Fruit fly (Drosophila melanogaster) whole organism, pupa: ENCODE results near the gene CG44005.

ENCODE experiments used
- CG10348 ChIP-seq: fragments of 200-800 bp; sonication (Bioruptor generic); IDR thresholded peaks from 2 replicates; pipeline ENCODE4 v1.3.6; 2022; ENCODE audit warnings: missing biosample characterization, missing genetic modification characterization
- CG12605 ChIP-seq: fragments of 200-800 bp; sonication (Bioruptor generic); IDR thresholded peaks from 2 replicates; pipeline ENCODE4 v1.3.6; 2022; ENCODE audit warnings: missing biosample characterization, missing genetic modification characterization
- CG13204 ChIP-seq: fragments of 200-800 bp; sonication (Bioruptor generic); optimal IDR thresholded peaks from 2 replicates; lab custom pipeline; 2018; ENCODE audit warnings: missing biosample characterization, mild to moderate bottlenecking, missing genetic modification characterization, moderate library complexity
- CG14655 ChIP-seq: fragments of 200-800 bp; sonication (Bioruptor generic); optimal IDR thresholded peaks from 3 replicates; lab custom pipeline; 2017; ENCODE audit warnings: mild to moderate bottlenecking, missing biosample characterization, missing genetic modification reagents, missing genetic modification characterization
- CG15710 ChIP-seq: fragments of 200-800 bp; sonication (Bioruptor generic); optimal IDR thresholded peaks from 2 replicates; lab custom pipeline; 2018; ENCODE audit warnings: missing biosample characterization, mild to moderate bottlenecking, missing genetic modification characterization, moderate library complexity
- CG17806 ChIP-seq: fragments of 200-800 bp; sonication (Bioruptor generic); optimal IDR thresholded peaks from 2 replicates; lab custom pipeline; 2018; ENCODE audit warnings: missing biosample characterization, mild to moderate bottlenecking, missing genetic modification characterization, moderate library complexity
- CG32121 ChIP-seq: fragments of 200-800 bp; sonication (Bioruptor generic); IDR thresholded peaks from 2 replicates; pipeline ENCODE4 v1.3.6; 2022; ENCODE audit warnings: missing biosample characterization, missing genetic modification characterization
- CG34367 ChIP-seq: fragments of 200-800 bp; sonication (Bioruptor generic); optimal IDR thresholded peaks from 2 replicates; lab custom pipeline; 2018; ENCODE audit warnings: missing biosample characterization, mild to moderate bottlenecking, missing genetic modification characterization
- CG4496 ChIP-seq: fragments of 200-800 bp; sonication (Bioruptor generic); IDR thresholded peaks from 3 replicates; pipeline ENCODE4 v1.3.6; 2022; ENCODE audit warnings: missing biosample characterization, missing genetic modification characterization
- CG8159 ChIP-seq: fragments of 200-800 bp; sonication (Bioruptor generic); optimal IDR thresholded peaks from 3 replicates; lab custom pipeline; 2018; ENCODE audit warnings: missing biosample characterization, mild to moderate bottlenecking, missing genetic modification characterization, moderate library complexity
- CG8301 ChIP-seq: fragments of 200-800 bp; sonication (Bioruptor generic); optimal IDR thresholded peaks from 2 replicates; lab custom pipeline; 2018; ENCODE audit warnings: missing biosample characterization, mild to moderate bottlenecking, missing genetic modification characterization
- CG9948 ChIP-seq: fragments of 200-800 bp; sonication (Bioruptor generic); optimal IDR thresholded peaks from 2 replicates; lab custom pipeline; 2018; ENCODE audit warnings: missing biosample characterization, mild to moderate bottlenecking, missing genetic modification characterization, moderate library complexity
- D1 ChIP-seq: fragments of 200-800 bp; sonication (Bioruptor generic); optimal IDR thresholded peaks from 2 replicates; lab custom pipeline; 2018; ENCODE audit warnings: missing biosample characterization, mild to moderate bottlenecking, missing genetic modification characterization, moderate library complexity
- EcR ChIP-seq: fragments of 200-800 bp; sonication (Bioruptor generic); optimal IDR thresholded peaks from 3 replicates; lab custom pipeline; 2019; ENCODE audit warnings: missing biosample characterization, missing genetic modification characterization, mild to moderate bottlenecking, moderate library complexity, missing genetic modification reagents
- Ets98B ChIP-seq: fragments of 200-800 bp; sonication (Bioruptor generic); IDR thresholded peaks from 2 replicates; pipeline ENCODE4 v1.3.6; 2022; ENCODE audit warnings: missing biosample characterization, missing genetic modification characterization
- Pif1A ChIP-seq: fragments of 200-800 bp; sonication (Bioruptor generic); optimal IDR thresholded peaks from 3 replicates; lab custom pipeline; 2016; ENCODE audit warnings: missing biosample characterization, missing genetic modification characterization
- Pif1B ChIP-seq: fragments of 200-800 bp; sonication (Bioruptor generic); optimal IDR thresholded peaks from 3 replicates; lab custom pipeline; 2016; ENCODE audit warnings: missing biosample characterization, missing genetic modification characterization
- Snoo ChIP-seq: fragments of 200-800 bp; sonication (Bioruptor generic); optimal IDR thresholded peaks from 3 replicates; lab custom pipeline; 2017; ENCODE audit warnings: missing biosample characterization, mild to moderate bottlenecking, missing genetic modification characterization, inconsistent platforms
- fd96Ca ChIP-seq: fragments of 200-800 bp; sonication (Bioruptor generic); IDR thresholded peaks from 3 replicates; pipeline ENCODE4 v1.3.6; 2022; ENCODE audit warnings: missing biosample characterization, missing genetic modification characterization
- gl ChIP-seq: fragments of 200-800 bp; sonication (Bioruptor generic); optimal IDR thresholded peaks from 2 replicates; lab custom pipeline; 2018; ENCODE audit warnings: missing biosample characterization, mild to moderate bottlenecking, missing genetic modification characterization
- rn ChIP-seq: fragments of 200-800 bp; sonication (Bioruptor generic); IDR thresholded peaks from 2 replicates; pipeline ENCODE4 v1.3.6; 2022; ENCODE audit warnings: missing biosample characterization, missing genetic modification characterization

Gene CG44005

DNA sequence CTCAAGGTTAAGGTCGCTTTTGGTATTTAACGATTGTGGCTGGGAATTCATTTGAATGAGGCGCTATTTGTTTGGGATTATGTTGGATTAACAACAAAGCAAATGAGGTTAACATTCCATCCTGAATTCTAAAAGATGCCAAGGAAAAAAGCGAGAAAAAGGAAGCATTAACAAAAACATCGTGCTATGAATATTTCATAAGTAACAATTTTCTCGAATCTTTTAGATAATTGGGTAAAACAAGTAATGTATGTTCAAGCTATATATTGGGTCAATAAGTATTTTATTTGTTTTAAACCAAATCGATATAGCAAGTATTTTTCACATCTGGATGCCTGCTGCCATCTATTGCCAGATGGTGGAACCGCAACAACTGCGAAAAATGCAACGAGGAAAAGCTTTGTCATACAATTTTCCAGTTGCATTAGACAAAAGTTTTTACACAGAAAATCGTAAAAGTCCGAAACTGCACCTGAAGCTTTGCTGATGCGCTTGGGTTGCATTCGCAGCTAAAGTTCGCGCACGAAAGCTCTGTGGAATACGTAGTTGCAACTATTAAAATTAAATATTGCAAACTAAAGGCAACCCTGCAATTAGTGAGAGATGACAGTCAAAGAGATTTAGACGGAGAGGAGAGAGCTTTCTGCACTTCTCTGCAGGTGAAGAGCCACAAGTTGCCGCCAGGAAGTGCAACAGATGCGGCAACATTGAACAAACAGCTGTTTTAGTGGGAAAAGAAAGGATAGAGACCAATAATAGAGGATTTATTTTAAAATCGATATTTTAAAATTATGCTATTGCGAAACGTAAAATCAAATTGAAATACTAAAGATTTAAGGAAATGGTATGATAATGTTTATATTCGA is 39.2 kb downstream of the CG44005 start:
- TF ChIP-seq CG10348 (no peak), D1 (tag; lab: Kevin White, UChicago) (no peak), CG12605 (GFP tag; lab: Robert Waterston, UW) (peak; percentile 96), CG4496 (peak; percentile 49; the same call in 1 of the 3 replicates), fd96Ca (no peak), rn (no peak), CG8301 (tag; lab: Kevin White, UChicago) (no peak), EcR (GFP tag; lab: Kevin White, UChicago) (no peak), Ets98B (GFP tag; lab: Robert Waterston, UW) (0 out of 2 replicates have a peak, but pooled peaks have one; percentile 25), CG9948 (tag; lab: Kevin White, UChicago) (no peak), Pif1B (no peak), CG34367 (tag; lab: Kevin White, UChicago) (no peak), CG13204 (GFP tag; lab: Kevin White, UChicago) (no peak), CG15710 (tag; lab: Kevin White, UChicago) (no peak), CG14655 (GFP tag; lab: Kevin White, UChicago) (no peak), Pif1A (GFP tag; lab: Kevin White, UChicago) (no peak), CG8159 (no peak), CG32121 (no peak), gl (tag; lab: Kevin White, UChicago) (no peak), Snoo (tag; lab: Kevin White, UChicago) (no peak)

DNA sequence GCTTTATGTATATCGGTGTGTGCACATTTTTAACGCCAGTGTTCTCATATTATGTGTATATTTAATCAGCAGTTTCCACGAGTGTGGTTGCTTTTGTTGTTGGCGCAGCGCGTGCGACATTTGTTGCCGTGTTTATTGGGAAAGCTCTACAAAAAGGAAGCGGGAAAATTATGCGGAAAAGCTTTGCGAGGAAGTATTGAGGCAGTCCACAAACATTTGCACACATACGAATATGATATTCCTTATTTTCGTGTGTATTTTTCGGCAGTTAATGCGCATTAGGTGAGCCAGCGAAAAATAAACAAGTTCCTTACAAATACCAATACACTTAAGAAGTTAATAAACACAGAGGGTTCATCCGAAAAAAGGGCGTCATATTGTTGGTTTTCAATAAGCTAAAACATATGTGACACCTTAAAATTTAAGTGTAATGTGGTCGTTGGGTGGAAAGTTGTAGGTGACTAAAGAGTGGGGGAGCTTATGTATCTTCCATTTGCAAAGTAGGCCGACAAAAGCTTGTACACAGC is 41.6 kb downstream of the CG44005 start:
- TF ChIP-seq CG13204 (GFP tag; lab: Kevin White, UChicago) (no peak), CG17806 (tag; lab: Kevin White, UChicago) (no peak), Pif1B (no peak), CG10348 (no peak), CG34367 (tag; lab: Kevin White, UChicago) (no peak), Snoo (tag; lab: Kevin White, UChicago) (no peak), CG15710 (tag; lab: Kevin White, UChicago) (no peak), D1 (tag; lab: Kevin White, UChicago) (no peak), CG4496 (no peak), CG12605 (GFP tag; lab: Robert Waterston, UW) (no peak), CG32121 (no peak), rn (no peak), Ets98B (GFP tag; lab: Robert Waterston, UW) (no peak), fd96Ca (no peak), EcR (GFP tag; lab: Kevin White, UChicago) (no peak), CG9948 (tag; lab: Kevin White, UChicago) (no peak), gl (tag; lab: Kevin White, UChicago) (no peak), CG8159 (no peak)

DNA sequence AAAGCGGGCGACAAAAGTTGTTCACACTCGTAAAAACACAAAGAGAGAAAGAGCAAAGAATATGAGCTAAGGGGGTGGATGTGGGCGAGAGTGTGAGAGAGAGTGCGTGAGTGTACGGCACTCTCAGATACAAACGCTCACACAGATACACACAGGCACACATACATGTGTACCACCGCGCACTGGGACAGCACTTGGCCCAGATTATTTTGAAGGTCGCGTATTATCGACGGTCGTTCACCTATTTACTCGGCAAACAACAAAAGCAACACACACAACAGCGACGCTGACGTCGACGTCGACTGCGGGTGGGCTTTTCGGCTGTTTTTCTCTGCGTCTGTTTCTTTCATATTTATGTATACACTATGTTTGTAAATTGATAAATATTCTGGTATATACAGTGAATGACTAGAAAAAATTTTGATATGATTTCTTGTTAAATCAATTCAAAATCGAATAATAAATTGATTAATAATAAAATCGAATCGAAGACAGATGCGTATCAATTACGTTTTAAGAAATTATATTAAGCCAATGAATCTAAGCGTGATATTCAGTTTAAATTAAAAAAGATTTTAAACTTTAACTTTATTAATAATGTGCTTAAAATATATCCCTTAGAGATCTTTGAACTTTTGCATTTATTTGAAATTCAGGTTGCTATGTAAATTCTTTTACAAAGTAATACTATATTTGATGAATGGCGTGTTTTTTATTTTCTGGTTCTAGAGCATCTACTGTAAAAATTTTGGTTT is 42.2 kb downstream of the CG44005 start:
- TF ChIP-seq gl (tag; lab: Kevin White, UChicago) (no peak), CG10348 (no peak), CG9948 (tag; lab: Kevin White, UChicago) (no peak), Ets98B (GFP tag; lab: Robert Waterston, UW) (peak; percentile 35; the same call in 1 of the 2 replicates), rn (no peak), CG4496 (no peak), CG32121 (0 out of 2 replicates have a peak, but pooled peaks have one; percentile 21), D1 (tag; lab: Kevin White, UChicago) (no peak), CG14655 (GFP tag; lab: Kevin White, UChicago) (no peak), CG12605 (GFP tag; lab: Robert Waterston, UW) (no peak), Pif1A (GFP tag; lab: Kevin White, UChicago) (no peak), EcR (GFP tag; lab: Kevin White, UChicago) (peak; percentile 99), CG8301 (tag; lab: Kevin White, UChicago) (no peak), Snoo (tag; lab: Kevin White, UChicago) (peak; percentile 23), CG13204 (GFP tag; lab: Kevin White, UChicago) (peak; percentile 28)

DNA sequence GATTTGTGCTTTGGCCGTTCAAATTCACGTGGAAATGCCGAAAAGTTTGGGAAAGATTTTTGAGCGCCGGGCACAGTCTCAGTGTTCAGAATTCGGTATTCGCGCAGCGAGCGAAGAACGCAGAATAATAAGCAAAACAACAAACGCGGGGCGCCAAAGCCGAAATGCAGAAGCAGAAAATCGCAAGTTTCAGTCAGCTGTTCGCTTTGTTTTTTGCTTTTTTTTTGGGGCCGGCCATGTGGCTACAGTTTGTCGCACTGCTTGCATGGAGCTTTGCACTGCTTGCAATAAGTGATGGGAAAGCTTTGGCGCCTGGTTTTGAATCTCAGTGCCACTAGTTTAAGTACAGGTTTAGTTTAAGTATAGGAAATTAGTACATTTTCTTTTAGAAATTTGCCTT is 46.0 kb downstream of the CG44005 start:
- TF ChIP-seq Pif1A (GFP tag; lab: Kevin White, UChicago) (no peak), Pif1B (no peak), CG4496 (peak; percentile 75), CG8159 (no peak), D1 (tag; lab: Kevin White, UChicago) (no peak), EcR (GFP tag; lab: Kevin White, UChicago) (peak; percentile 29), CG8301 (tag; lab: Kevin White, UChicago) (no peak), CG34367 (tag; lab: Kevin White, UChicago) (no peak), Ets98B (GFP tag; lab: Robert Waterston, UW) (peak; percentile 60), CG17806 (tag; lab: Kevin White, UChicago) (no peak), CG32121 (peak; percentile 72), CG13204 (GFP tag; lab: Kevin White, UChicago) (no peak), CG12605 (GFP tag; lab: Robert Waterston, UW) (peak; percentile 53; the same call in 1 of the 2 replicates)

DNA sequence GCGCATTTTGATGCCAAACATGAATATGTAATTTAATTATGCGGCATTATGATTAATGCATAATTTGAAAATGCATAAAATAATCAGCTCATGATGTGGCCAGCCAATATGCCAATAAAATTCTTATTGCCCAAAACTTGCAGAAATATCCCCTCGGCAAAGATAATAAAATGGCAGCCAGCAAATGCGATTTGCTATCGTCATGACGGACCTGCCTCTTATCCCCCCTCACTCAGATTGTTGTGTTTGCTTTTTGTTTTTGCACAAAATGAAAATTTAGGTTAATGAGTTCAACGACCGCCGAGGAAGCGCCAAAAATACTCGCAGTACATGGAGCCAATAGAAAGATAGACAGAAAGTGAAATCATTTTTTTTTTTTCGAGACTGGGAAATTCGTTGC is 47.3 kb downstream of the CG44005 start:
- no peak for TF ChIP-seq fd96Ca
- no peak for TF ChIP-seq CG12605 (GFP tag; lab: Robert Waterston, UW)
- TF ChIP-seq CG14655 (GFP tag; lab: Kevin White, UChicago) = no peak
- no peak for TF ChIP-seq CG15710 (tag; lab: Kevin White, UChicago)
